Worm (Caenorhabditis elegans) whole organism, L4/young adult: Measurements from ENCODE around the gene kqt-2.

Experiments used
- W03F9.2 ChIP-seq: fragments of 150-350 bp; optimal IDR thresholded peaks from 2 replicates; lab custom pipeline; 2014; ENCODE audit warnings: missing biosample characterization, missing genetic modification characterization
- dao-5 ChIP-seq: sonication (generic microtip); optimal IDR thresholded peaks from 2 replicates; lab custom pipeline; 2016; ENCODE audit warnings: missing genotype, missing genetic modification characterization, moderate library complexity, missing compliant biosample characterization
- him-1 ChIP-seq: sonication (generic microtip); optimal IDR thresholded peaks from 2 replicates; lab custom pipeline; 2016; ENCODE audit warnings: missing genotype, missing genetic modification reagents, missing genetic modification characterization, missing compliant biosample characterization

Gene kqt-2

DNA sequence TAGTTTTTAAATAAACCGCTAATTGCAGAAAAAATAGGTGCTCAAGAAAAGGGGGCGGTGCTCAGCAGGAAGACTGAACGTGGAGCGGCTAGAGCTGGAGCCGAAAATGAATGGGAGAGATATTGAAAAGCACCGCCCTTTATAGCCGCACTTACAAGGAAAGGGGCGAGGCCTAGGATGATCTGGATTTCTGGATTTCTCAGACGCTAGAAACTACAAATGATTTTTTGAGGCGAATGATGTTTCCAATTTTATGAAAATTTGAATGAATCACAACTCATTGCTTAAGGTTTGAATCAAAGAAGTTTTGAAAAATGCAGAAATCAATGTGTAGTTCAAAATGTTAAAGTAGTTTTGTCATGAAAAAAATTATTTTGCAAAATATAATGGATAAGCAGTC lies 21.3 kb downstream of the kqt-2 start, which contains the start of gene K02A6.2:
TSS of gene K02A6.2 (minus strand) at position 101 of the 400 bp plus-strand sequence.
- TF ChIP-seq him-1 (tag; lab: Kevin White, UChicago) (no peak), W03F9.2 (tag; lab: Kevin White, UChicago) (no peak), dao-5 (tag; lab: Kevin White, UChicago) (no peak)

- TF ChIP-seq dao-5 (tag; lab: Kevin White, UChicago) = no peak
Observed at ce11 chrX:8219428-8219827, 26.7 kb downstream of the kqt-2 start, which contains the start of gene K02A6.1. Gene K02A6.1 (plus strand): TSS chrX:8219728.

ce11 chrX:8218653-8219052 lies 27.5 kb downstream of the kqt-2 start, which contains the start of gene K02A6.4:
Gene K02A6.4 (minus strand): TSS chrX:8218753.
- TF ChIP-seq W03F9.2 (tag; lab: Kevin White, UChicago) (no peak), him-1 (tag; lab: Kevin White, UChicago) (no peak), dao-5 (tag; lab: Kevin White, UChicago) (no peak)

DNA sequence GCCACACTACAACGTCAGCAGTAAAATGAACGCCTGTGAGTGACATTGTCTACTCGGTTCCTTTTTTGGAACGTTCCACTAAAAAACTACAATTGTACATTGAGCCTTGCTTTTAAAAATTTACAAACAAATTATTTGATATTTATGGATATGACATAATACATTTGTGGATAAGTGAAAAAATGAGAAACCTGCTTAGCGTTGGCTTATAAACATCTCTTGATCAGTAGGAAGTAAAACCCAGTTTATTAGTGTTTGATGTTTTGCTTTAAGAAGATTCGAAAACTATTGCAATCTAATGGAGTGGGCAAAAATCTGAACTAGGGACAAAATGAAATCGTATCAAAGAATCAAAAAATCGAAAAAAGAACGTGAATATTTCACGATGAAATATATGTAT lies 29.2 kb downstream of the kqt-2 start:
- no peak for TF ChIP-seq him-1 (tag; lab: Kevin White, UChicago)
- TF ChIP-seq W03F9.2 (tag; lab: Kevin White, UChicago) = no peak

DNA sequence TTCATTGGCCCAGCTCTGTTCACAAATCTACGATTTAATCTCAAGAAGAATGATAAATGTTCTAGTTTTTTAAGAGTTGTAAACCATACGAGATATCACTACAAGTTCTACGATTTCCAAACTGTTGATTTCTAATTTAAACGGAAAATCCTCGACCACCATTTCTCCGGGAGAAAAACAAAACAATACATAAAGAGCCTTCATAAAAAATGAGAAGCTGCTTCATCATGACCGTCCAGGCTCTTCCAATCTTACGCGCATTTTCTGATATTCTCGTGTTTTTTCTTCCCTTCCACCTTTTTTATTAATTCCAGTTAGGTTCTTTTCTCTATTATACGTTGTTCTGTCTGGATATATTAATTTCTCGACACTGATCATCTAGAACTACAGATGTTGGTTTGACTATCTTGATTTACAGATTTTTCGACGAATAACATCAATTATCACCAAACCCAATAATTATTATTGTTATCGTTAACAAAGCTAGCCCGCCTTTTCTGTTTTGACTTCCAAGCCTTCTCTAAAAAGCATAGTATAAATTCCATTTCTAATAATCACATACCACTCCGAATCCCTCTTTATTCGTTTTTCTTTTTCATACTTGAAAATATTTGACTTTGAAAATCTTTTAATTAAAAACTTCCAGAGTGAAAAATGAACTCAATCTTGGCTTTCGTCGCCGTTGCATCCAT lies 31.6 kb downstream of the kqt-2 start, which contains the start of gene C47D2.1:
TSS of gene C47D2.1 (plus strand) at position 642 of the 692 bp plus-strand sequence.
- no peak for TF ChIP-seq dao-5 (tag; lab: Kevin White, UChicago)
- TF ChIP-seq him-1 (tag; lab: Kevin White, UChicago) = no peak
- TF ChIP-seq W03F9.2 (tag; lab: Kevin White, UChicago) = no peak

ce11 chrX:8210999-8211398 lies 35.2 kb downstream of the kqt-2 start, which contains the start of gene cdd-1:
Gene cdd-1 (minus strand): TSS chrX:8211149.
- TF ChIP-seq dao-5 (tag; lab: Kevin White, UChicago) (no peak), him-1 (tag; lab: Kevin White, UChicago) (no peak), W03F9.2 (tag; lab: Kevin White, UChicago) (no peak)

ce11 chrX:8205919-8206318 lies 40.2 kb downstream of the kqt-2 start:
- TF ChIP-seq him-1 (tag; lab: Kevin White, UChicago) (no peak), dao-5 (tag; lab: Kevin White, UChicago) (no peak), W03F9.2 (tag; lab: Kevin White, UChicago) (no peak)

- no peak for TF ChIP-seq him-1 (tag; lab: Kevin White, UChicago)
- TF ChIP-seq dao-5 (tag; lab: Kevin White, UChicago) = no peak
- no peak for TF ChIP-seq W03F9.2 (tag; lab: Kevin White, UChicago)
Observed at ce11 chrX:8204475-8204874, 41.7 kb downstream of the kqt-2 start.

DNA sequence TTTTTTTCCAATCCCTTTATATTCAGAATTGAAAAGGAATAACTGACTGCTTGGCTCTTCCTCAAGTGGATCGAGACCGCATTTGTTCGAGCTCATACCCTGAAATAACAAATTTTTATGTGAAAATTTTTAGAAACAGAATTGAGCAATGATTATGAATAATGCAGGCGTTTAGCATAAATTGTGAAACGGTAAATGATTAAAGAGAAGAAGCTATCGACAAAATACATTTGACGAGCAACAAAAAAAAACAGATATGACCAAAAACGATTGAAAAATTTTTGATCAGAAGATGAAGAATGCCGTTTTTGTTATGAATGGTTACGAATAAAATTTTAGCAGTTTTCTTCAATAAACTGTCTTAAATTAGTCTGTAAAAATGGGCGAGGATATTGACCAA lies 42.5 kb downstream of the kqt-2 start, which contains the start of gene C17H11.6:
TSS of gene C17H11.6 (minus strand) at position 101 of the 400 bp plus-strand sequence.
- TF ChIP-seq him-1 (tag; lab: Kevin White, UChicago) = no peak
- no peak for TF ChIP-seq dao-5 (tag; lab: Kevin White, UChicago)
- no peak for TF ChIP-seq W03F9.2 (tag; lab: Kevin White, UChicago)

DNA sequence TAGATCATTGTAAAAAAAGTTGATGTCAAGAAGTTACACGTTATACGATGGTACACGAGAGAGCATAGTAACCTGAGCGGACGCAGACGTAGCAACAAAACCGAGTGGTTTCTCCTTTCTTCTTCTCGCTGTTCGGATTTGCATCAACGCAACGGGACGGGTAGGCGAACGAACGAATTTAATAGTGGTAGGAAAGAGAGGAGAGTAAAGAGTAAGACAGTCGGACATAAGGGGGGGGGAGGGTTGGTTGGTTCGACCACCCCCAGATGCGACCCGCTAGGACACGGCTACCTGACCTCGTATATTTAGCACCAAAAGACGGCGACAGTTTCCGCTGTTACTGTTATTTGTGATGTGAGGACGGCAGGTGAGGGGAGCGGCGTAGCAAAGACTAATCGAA lies 45.0 kb downstream of the kqt-2 start:
- TF ChIP-seq W03F9.2 (tag; lab: Kevin White, UChicago) (no peak), dao-5 (tag; lab: Kevin White, UChicago) (no peak), him-1 (tag; lab: Kevin White, UChicago) (no peak)

DNA sequence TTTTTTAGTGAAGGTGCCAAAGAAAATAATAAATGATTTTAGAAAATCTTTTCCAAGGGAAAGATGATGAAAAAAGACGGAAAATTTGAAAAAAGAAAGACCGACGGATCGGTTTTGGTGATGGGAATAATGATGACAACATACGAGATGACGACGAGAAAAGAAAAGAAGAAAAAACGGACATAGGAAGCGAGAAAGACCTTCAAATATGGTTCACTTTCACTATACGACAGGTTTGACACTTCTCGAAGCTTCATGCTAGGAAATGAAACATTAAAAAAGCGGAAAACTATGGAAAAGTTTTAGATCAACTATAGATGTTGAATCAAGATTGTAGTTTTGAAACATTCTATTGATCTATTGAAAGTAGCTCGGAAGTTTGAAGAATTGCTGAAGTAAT lies 46.0 kb downstream of the kqt-2 start:
- TF ChIP-seq dao-5 (tag; lab: Kevin White, UChicago) (no peak), W03F9.2 (tag; lab: Kevin White, UChicago) (no peak), him-1 (tag; lab: Kevin White, UChicago) (no peak)

ce11 chrX:8193213-8193612 lies 53.0 kb downstream of the kqt-2 start:
- TF ChIP-seq him-1 (tag; lab: Kevin White, UChicago) = no peak
- no peak for TF ChIP-seq dao-5 (tag; lab: Kevin White, UChicago)
- TF ChIP-seq W03F9.2 (tag; lab: Kevin White, UChicago) = no peak
